Fruit fly (Drosophila melanogaster) whole organism, pupa: ENCODE measurements around the gene CHOp24.
A peak's percentile ranks its signal among the peaks of the same experiment; 100 is the strongest.

ENCODE experiments used
- CG10348 ChIP-seq: fragments of 200-800 bp; sonication (Bioruptor generic); IDR thresholded peaks from 2 replicates; pipeline ENCODE4 v1.3.6; 2022; ENCODE audit warnings: missing biosample characterization, missing genetic modification characterization
- CG12605 ChIP-seq: fragments of 200-800 bp; sonication (Bioruptor generic); IDR thresholded peaks from 2 replicates; pipeline ENCODE4 v1.3.6; 2022; ENCODE audit warnings: missing biosample characterization, missing genetic modification characterization
- CG13204 ChIP-seq: fragments of 200-800 bp; sonication (Bioruptor generic); optimal IDR thresholded peaks from 2 replicates; lab custom pipeline; 2018; ENCODE audit warnings: missing biosample characterization, mild to moderate bottlenecking, missing genetic modification characterization, moderate library complexity
- CG14655 ChIP-seq: fragments of 200-800 bp; sonication (Bioruptor generic); optimal IDR thresholded peaks from 3 replicates; lab custom pipeline; 2017; ENCODE audit warnings: mild to moderate bottlenecking, missing biosample characterization, missing genetic modification reagents, missing genetic modification characterization
- CG15710 ChIP-seq: fragments of 200-800 bp; sonication (Bioruptor generic); optimal IDR thresholded peaks from 2 replicates; lab custom pipeline; 2018; ENCODE audit warnings: missing biosample characterization, mild to moderate bottlenecking, missing genetic modification characterization, moderate library complexity
- CG17806 ChIP-seq: fragments of 200-800 bp; sonication (Bioruptor generic); optimal IDR thresholded peaks from 2 replicates; lab custom pipeline; 2018; ENCODE audit warnings: missing biosample characterization, mild to moderate bottlenecking, missing genetic modification characterization, moderate library complexity
- CG32121 ChIP-seq: fragments of 200-800 bp; sonication (Bioruptor generic); IDR thresholded peaks from 2 replicates; pipeline ENCODE4 v1.3.6; 2022; ENCODE audit warnings: missing biosample characterization, missing genetic modification characterization
- CG34367 ChIP-seq: fragments of 200-800 bp; sonication (Bioruptor generic); optimal IDR thresholded peaks from 2 replicates; lab custom pipeline; 2018; ENCODE audit warnings: missing biosample characterization, mild to moderate bottlenecking, missing genetic modification characterization
- CG4496 ChIP-seq: fragments of 200-800 bp; sonication (Bioruptor generic); IDR thresholded peaks from 3 replicates; pipeline ENCODE4 v1.3.6; 2022; ENCODE audit warnings: missing biosample characterization, missing genetic modification characterization
- CG8159 ChIP-seq: fragments of 200-800 bp; sonication (Bioruptor generic); optimal IDR thresholded peaks from 3 replicates; lab custom pipeline; 2018; ENCODE audit warnings: missing biosample characterization, mild to moderate bottlenecking, missing genetic modification characterization, moderate library complexity
- CG8301 ChIP-seq: fragments of 200-800 bp; sonication (Bioruptor generic); optimal IDR thresholded peaks from 2 replicates; lab custom pipeline; 2018; ENCODE audit warnings: missing biosample characterization, mild to moderate bottlenecking, missing genetic modification characterization
- CG9948 ChIP-seq: fragments of 200-800 bp; sonication (Bioruptor generic); optimal IDR thresholded peaks from 2 replicates; lab custom pipeline; 2018; ENCODE audit warnings: missing biosample characterization, mild to moderate bottlenecking, missing genetic modification characterization, moderate library complexity
- D1 ChIP-seq: fragments of 200-800 bp; sonication (Bioruptor generic); optimal IDR thresholded peaks from 2 replicates; lab custom pipeline; 2018; ENCODE audit warnings: missing biosample characterization, mild to moderate bottlenecking, missing genetic modification characterization, moderate library complexity
- EcR ChIP-seq: fragments of 200-800 bp; sonication (Bioruptor generic); optimal IDR thresholded peaks from 3 replicates; lab custom pipeline; 2019; ENCODE audit warnings: missing biosample characterization, missing genetic modification characterization, mild to moderate bottlenecking, moderate library complexity, missing genetic modification reagents
- Ets98B ChIP-seq: fragments of 200-800 bp; sonication (Bioruptor generic); IDR thresholded peaks from 2 replicates; pipeline ENCODE4 v1.3.6; 2022; ENCODE audit warnings: missing biosample characterization, missing genetic modification characterization
- Pif1A ChIP-seq: fragments of 200-800 bp; sonication (Bioruptor generic); optimal IDR thresholded peaks from 3 replicates; lab custom pipeline; 2016; ENCODE audit warnings: missing biosample characterization, missing genetic modification characterization
- Pif1B ChIP-seq: fragments of 200-800 bp; sonication (Bioruptor generic); optimal IDR thresholded peaks from 3 replicates; lab custom pipeline; 2016; ENCODE audit warnings: missing biosample characterization, missing genetic modification characterization
- Snoo ChIP-seq: fragments of 200-800 bp; sonication (Bioruptor generic); optimal IDR thresholded peaks from 3 replicates; lab custom pipeline; 2017; ENCODE audit warnings: missing biosample characterization, mild to moderate bottlenecking, missing genetic modification characterization, inconsistent platforms
- fd96Ca ChIP-seq: fragments of 200-800 bp; sonication (Bioruptor generic); IDR thresholded peaks from 3 replicates; pipeline ENCODE4 v1.3.6; 2022; ENCODE audit warnings: missing biosample characterization, missing genetic modification characterization
- gl ChIP-seq: fragments of 200-800 bp; sonication (Bioruptor generic); optimal IDR thresholded peaks from 2 replicates; lab custom pipeline; 2018; ENCODE audit warnings: missing biosample characterization, mild to moderate bottlenecking, missing genetic modification characterization
- rn ChIP-seq: fragments of 200-800 bp; sonication (Bioruptor generic); IDR thresholded peaks from 2 replicates; pipeline ENCODE4 v1.3.6; 2022; ENCODE audit warnings: missing biosample characterization, missing genetic modification characterization

Gene CHOp24

dm6 chrX:4540430-4540932, at the start of gene CHOp24, which contains the start of gene rb:
Gene CHOp24 (plus strand): TSS chrX:4540908.
Gene rb (minus strand): TSS chrX:4540626.
- TF ChIP-seq Pif1B (GFP tag; lab: Kevin White, UChicago) (no peak), CG34367 (tag; lab: Kevin White, UChicago) (peak; percentile 32), CG32121 (GFP tag; lab: Robert Waterston, UW) (no peak), Pif1A (GFP tag; lab: Kevin White, UChicago) (no peak), CG9948 (tag; lab: Kevin White, UChicago) (no peak), EcR (GFP tag; lab: Kevin White, UChicago) (peak; percentile 7), CG8159 (no peak), CG13204 (GFP tag; lab: Kevin White, UChicago) (no peak), CG15710 (tag; lab: Kevin White, UChicago) (peak; percentile 22), D1 (tag; lab: Kevin White, UChicago) (no peak), gl (tag; lab: Kevin White, UChicago) (peak; percentile 61), CG8301 (no peak), CG12605 (GFP tag; lab: Robert Waterston, UW) (peak; percentile 45; the same call in 1 of the 2 replicates), CG10348 (no peak), CG4496 (peak; percentile 27; the same call in 1 of the 3 replicates)

dm6 chrX:4493192-4493900, 47.4 kb upstream of the CHOp24 start:
- TF ChIP-seq CG10348 (no peak), CG12605 (GFP tag; lab: Robert Waterston, UW) (no peak), CG4496 (no peak), CG9948 (tag; lab: Kevin White, UChicago) (no peak), CG8301 (no peak), CG32121 (GFP tag; lab: Robert Waterston, UW) (no peak), CG17806 (no peak), rn (no peak), CG14655 (GFP tag; lab: Kevin White, UChicago) (no peak), Ets98B (GFP tag; lab: Robert Waterston, UW) (no peak)

DNA sequence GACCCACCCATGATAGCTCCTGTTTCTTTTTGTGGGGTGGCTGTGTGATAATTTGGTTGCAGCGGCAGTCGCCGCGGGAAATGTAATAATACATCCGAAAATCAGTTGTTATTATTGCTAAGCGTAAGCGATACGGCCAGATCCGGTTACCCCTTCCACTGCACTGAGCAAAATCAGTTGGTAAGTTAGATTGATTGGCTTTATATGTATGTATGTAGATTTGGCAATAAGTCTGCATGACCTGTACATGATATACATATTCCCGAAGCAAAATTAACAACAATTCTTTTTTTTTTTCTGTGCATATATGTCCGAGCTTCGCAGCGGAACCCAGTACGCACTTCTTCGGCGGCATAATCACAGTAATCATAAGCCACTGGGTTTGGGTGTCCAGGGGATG, 42.5 kb upstream of the CHOp24 start:
- no peak for TF ChIP-seq Pif1A (GFP tag; lab: Kevin White, UChicago)
- TF ChIP-seq CG15710 (tag; lab: Kevin White, UChicago): no peak
- TF ChIP-seq CG9948 (tag; lab: Kevin White, UChicago): no peak
- no peak for TF ChIP-seq CG34367 (tag; lab: Kevin White, UChicago)
- no peak for TF ChIP-seq fd96Ca
- TF ChIP-seq CG32121 (GFP tag; lab: Robert Waterston, UW): no peak
- TF ChIP-seq gl (tag; lab: Kevin White, UChicago): no peak
- TF ChIP-seq CG8301: no peak
- no peak for TF ChIP-seq CG13204 (GFP tag; lab: Kevin White, UChicago)
- TF ChIP-seq CG12605 (GFP tag; lab: Robert Waterston, UW): no peak
- no peak for TF ChIP-seq EcR (GFP tag; lab: Kevin White, UChicago)

DNA sequence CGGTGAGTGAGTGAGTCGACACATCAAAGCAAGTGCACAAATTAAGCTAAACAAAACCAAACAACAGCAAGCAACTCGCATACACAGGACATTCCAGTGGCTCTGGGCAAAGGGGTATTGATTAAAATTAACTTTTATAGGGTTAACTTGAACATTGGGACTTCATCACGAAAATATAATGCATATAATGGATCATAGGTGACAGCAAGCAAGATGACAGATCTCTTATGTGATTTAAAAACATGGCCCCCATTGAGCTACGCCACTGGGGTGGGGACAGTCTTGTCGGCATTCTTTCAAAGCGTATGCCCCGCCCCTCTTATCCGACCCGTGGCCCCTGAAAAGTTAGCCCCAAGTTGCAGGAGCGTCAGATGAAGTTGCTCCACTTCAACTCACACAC, 37.2 kb upstream of the CHOp24 start:
- TF ChIP-seq CG9948 (tag; lab: Kevin White, UChicago): peak; percentile 40
- no peak for TF ChIP-seq rn
- TF ChIP-seq EcR (GFP tag; lab: Kevin White, UChicago): no peak
- TF ChIP-seq CG4496: no peak
- TF ChIP-seq CG8159: peak; percentile 51
- TF ChIP-seq CG13204 (GFP tag; lab: Kevin White, UChicago): no peak
- TF ChIP-seq Pif1A (GFP tag; lab: Kevin White, UChicago): peak; percentile 20
- TF ChIP-seq fd96Ca: 0 out of 3 replicates have a peak, but pooled peaks have one; percentile 13
- 0 out of 2 replicates have a peak, but pooled peaks have one; percentile 13 for TF ChIP-seq CG12605 (GFP tag; lab: Robert Waterston, UW)
- TF ChIP-seq CG34367 (tag; lab: Kevin White, UChicago): peak; percentile 27
- peak; percentile 44 for TF ChIP-seq CG14655 (GFP tag; lab: Kevin White, UChicago)
- no peak for TF ChIP-seq Ets98B (GFP tag; lab: Robert Waterston, UW)
- peak; percentile 20 for TF ChIP-seq CG8301
- no peak for TF ChIP-seq CG10348
- no peak for TF ChIP-seq D1 (tag; lab: Kevin White, UChicago)
- TF ChIP-seq Snoo (tag; lab: Kevin White, UChicago): no peak
- TF ChIP-seq CG17806: peak; percentile 34
- TF ChIP-seq Pif1B (GFP tag; lab: Kevin White, UChicago): peak; percentile 27
- TF ChIP-seq CG32121 (GFP tag; lab: Robert Waterston, UW): no peak
- peak; percentile 39 for TF ChIP-seq CG15710 (tag; lab: Kevin White, UChicago)
- TF ChIP-seq gl (tag; lab: Kevin White, UChicago): no peak

- TF ChIP-seq fd96Ca (no peak), CG13204 (GFP tag; lab: Kevin White, UChicago) (no peak), CG34367 (tag; lab: Kevin White, UChicago) (no peak), EcR (GFP tag; lab: Kevin White, UChicago) (no peak), Pif1A (GFP tag; lab: Kevin White, UChicago) (no peak), CG8301 (no peak), CG12605 (GFP tag; lab: Robert Waterston, UW) (no peak), CG4496 (no peak), Snoo (tag; lab: Kevin White, UChicago) (no peak), CG15710 (tag; lab: Kevin White, UChicago) (no peak), CG8159 (no peak), gl (tag; lab: Kevin White, UChicago) (no peak), Ets98B (GFP tag; lab: Robert Waterston, UW) (no peak), CG9948 (tag; lab: Kevin White, UChicago) (no peak)
- TF ChIP-seq, all 21 proteins: peak for 0
These were observed 35.4 kb upstream of the CHOp24 start for dm6 chrX:4505318-4505717.
